Worm (Caenorhabditis elegans) whole organism, L1 larva: Measurements from ENCODE around the gene rom-2.

ENCODE experiments used
- C04F5.9 ChIP-seq: sonication (generic microtip); optimal IDR thresholded peaks from 2 replicates; lab custom pipeline; 2016; ENCODE audit warnings: missing genetic modification characterization, missing compliant biosample characterization
- C16A3.4 ChIP-seq: fragments of 150-350 bp; optimal IDR thresholded peaks from 2 replicates; lab custom pipeline; 2014; ENCODE audit warnings: missing biosample characterization, missing genetic modification characterization
- alr-1 ChIP-seq: fragments of 200-800 bp; sonication (Bioruptor generic); optimal IDR thresholded peaks from 2 replicates; lab custom pipeline; 2018; ENCODE audit warnings: borderline replicate concordance, mild to moderate bottlenecking, missing genetic modification characterization, missing compliant biosample characterization
- ceh-8 ChIP-seq: fragments of 200-800 bp; sonication (Bioruptor generic); optimal IDR thresholded peaks from 2 replicates; lab custom pipeline; 2018; ENCODE audit warnings: mild to moderate bottlenecking, missing genetic modification characterization, moderate library complexity, missing compliant biosample characterization
- ceh-88 ChIP-seq: fragments of 200-800 bp; sonication (Bioruptor generic); IDR thresholded peaks from 2 replicates; pipeline ENCODE4 v1.3.6; 2022; ENCODE audit warnings: missing genetic modification characterization, missing compliant biosample characterization
- dpl-1 ChIP-seq, 3 experiments: fragments of 150-350 bp in 2 of 3; sonication (generic microtip) in 1 of 3; optimal IDR thresholded peaks; 2 replicates each; lab custom pipeline; 2014 to 2017; ENCODE audit warnings: missing biosample characterization in 3 of 3, missing genetic modification characterization in 3 of 3, missing genetic modification reagents in 3 of 3
- efl-1 ChIP-seq, 4 experiments: fragments of 150-350 bp; optimal IDR thresholded peaks in 3 of 4; peaks in 1 of 4; 1 replicate in 1 of 4; 2 replicates in 3 of 4; lab custom pipeline; 2014; ENCODE audit warnings: missing biosample characterization in 2 of 4, missing genetic modification characterization in 2 of 4, missing genetic modification reagents in 2 of 4
- egl-27 ChIP-seq, 2 experiments: fragments of 150-350 bp in 1 of 2; sonication (generic microtip); optimal IDR thresholded peaks; 3 replicates each; lab custom pipeline; 2017 to 2018; ENCODE audit warnings: missing biosample characterization in 2 of 2, missing genetic modification characterization in 2 of 2, missing genetic modification reagents in 2 of 2
- elt-2 ChIP-seq: sonication (generic microtip); optimal IDR thresholded peaks from 2 replicates; lab custom pipeline; 2016; ENCODE audit warnings: missing genetic modification characterization, mild to moderate bottlenecking, inconsistent platforms, missing compliant biosample characterization, missing genetic modification reagents
- ets-5 ChIP-seq: fragments of 200-800 bp; sonication (Bioruptor generic); IDR thresholded peaks from 2 replicates; pipeline ENCODE4 v1.3.6; 2022; ENCODE audit warnings: missing genetic modification characterization, missing compliant biosample characterization
- fkh-10 ChIP-seq: sonication (generic microtip); optimal IDR thresholded peaks from 2 replicates; lab custom pipeline; 2017; ENCODE audit warnings: missing biosample characterization, missing genetic modification reagents, missing genetic modification characterization
- fkh-4 ChIP-seq: sonication (generic microtip); optimal IDR thresholded peaks from 2 replicates; lab custom pipeline; 2016; ENCODE audit warnings: missing compliant biosample characterization, missing genetic modification characterization, borderline replicate concordance
- fos-1 ChIP-seq: fragments of 150-350 bp; optimal IDR thresholded peaks from 2 replicates; lab custom pipeline; 2014; ENCODE audit warnings: missing biosample characterization, missing genetic modification characterization
- hlh-17 ChIP-seq: fragments of 200-800 bp; sonication (Bioruptor generic); optimal IDR thresholded peaks from 2 replicates; lab custom pipeline; 2018; ENCODE audit warnings: missing genetic modification characterization, mild to moderate bottlenecking, missing compliant biosample characterization, moderate library complexity, borderline replicate concordance
- hlh-4 ChIP-seq: sonication (generic microtip); optimal IDR thresholded peaks from 2 replicates; lab custom pipeline; 2016; ENCODE audit warnings: mild to moderate bottlenecking, missing genetic modification characterization, missing compliant biosample characterization
- lin-15B ChIP-seq: fragments of 150-350 bp; sonication (generic microtip); optimal IDR thresholded peaks from 3 replicates; lab custom pipeline; 2014; ENCODE audit warnings: missing biosample characterization, missing genetic modification characterization
- lin-35 ChIP-seq, 2 experiments: fragments of 150-350 bp; optimal IDR thresholded peaks; 2 replicates each; lab custom pipeline; 2014; ENCODE audit warnings: missing biosample characterization in 2 of 2, missing genetic modification characterization in 2 of 2, missing genetic modification reagents in 2 of 2
- lin-39 ChIP-seq: fragments of 150-350 bp; optimal IDR thresholded peaks from 2 replicates; lab custom pipeline; 2014; ENCODE audit warnings: missing biosample characterization, missing genetic modification reagents, missing genetic modification characterization
- lir-3 ChIP-seq: sonication (generic microtip); optimal IDR thresholded peaks from 2 replicates; lab custom pipeline; 2016; ENCODE audit warnings: mild to moderate bottlenecking, missing genetic modification characterization, moderate library complexity, missing compliant biosample characterization; ENCODE audit not compliant: poor library complexity
- lsy-2 ChIP-seq, 2 experiments: fragments of 150-350 bp; optimal IDR thresholded peaks; 2 replicates each; lab custom pipeline; 2014; ENCODE audit warnings: missing biosample characterization in 2 of 2, missing genetic modification characterization in 2 of 2
- mdl-1 ChIP-seq, 2 experiments: fragments of 150-350 bp; optimal IDR thresholded peaks; 2 replicates each; lab custom pipeline; 2014 to 2017; ENCODE audit warnings: missing biosample characterization in 2 of 2, missing genetic modification characterization in 2 of 2, inconsistent platforms in 1 of 2
- nhr-11 ChIP-seq: fragments of 150-350 bp; optimal IDR thresholded peaks from 2 replicates; lab custom pipeline; 2014; ENCODE audit warnings: missing biosample characterization, missing genetic modification characterization
- nhr-84 ChIP-seq: sonication (generic microtip); optimal IDR thresholded peaks from 2 replicates; lab custom pipeline; 2017; ENCODE audit warnings: missing biosample characterization, missing genetic modification characterization
- pax-3 ChIP-seq: fragments of 200-800 bp; sonication (Bioruptor generic); optimal IDR thresholded peaks from 2 replicates; lab custom pipeline; 2018; ENCODE audit warnings: mild to moderate bottlenecking, missing genetic modification characterization, moderate library complexity, missing compliant biosample characterization
- pqm-1 ChIP-seq: sonication (generic microtip); optimal IDR thresholded peaks from 3 replicates; lab custom pipeline; 2017; ENCODE audit warnings: missing biosample characterization, missing genetic modification characterization
- rnt-1 ChIP-seq: sonication (generic microtip); optimal IDR thresholded peaks from 2 replicates; lab custom pipeline; 2016; ENCODE audit warnings: mild to moderate bottlenecking, missing genetic modification characterization, moderate library complexity, missing compliant biosample characterization
- snu-23 ChIP-seq: sonication (generic microtip); optimal IDR thresholded peaks from 2 replicates; lab custom pipeline; 2016; ENCODE audit warnings: missing genetic modification characterization, missing compliant biosample characterization
- sox-4 ChIP-seq: sonication (generic microtip); optimal IDR thresholded peaks from 2 replicates; lab custom pipeline; 2016; ENCODE audit warnings: missing genetic modification characterization, missing compliant biosample characterization
- sup-37 ChIP-seq: fragments of 200-800 bp; sonication (Bioruptor generic); optimal IDR thresholded peaks from 2 replicates; lab custom pipeline; 2018; ENCODE audit warnings: mild to moderate bottlenecking, missing genetic modification characterization, missing compliant biosample characterization
- tbx-2 ChIP-seq: sonication (generic microtip); optimal IDR thresholded peaks from 2 replicates; lab custom pipeline; 2016; ENCODE audit warnings: missing genetic modification characterization, missing compliant biosample characterization
- tlp-1 ChIP-seq: fragments of 150-350 bp; optimal IDR thresholded peaks from 2 replicates; lab custom pipeline; 2014; ENCODE audit warnings: missing biosample characterization, missing genetic modification characterization
- unc-62 ChIP-seq: fragments of 150-350 bp; optimal IDR thresholded peaks from 2 replicates; lab custom pipeline; 2014; ENCODE audit warnings: missing biosample characterization, missing genetic modification reagents, missing genetic modification characterization
- unc-86 ChIP-seq: sonication (generic microtip); optimal IDR thresholded peaks from 2 replicates; lab custom pipeline; 2016; ENCODE audit warnings: missing genetic modification characterization, missing compliant biosample characterization
- xbp-1 ChIP-seq: sonication (generic microtip); optimal IDR thresholded peaks from 2 replicates; lab custom pipeline; 2016; ENCODE audit warnings: missing genetic modification characterization, missing compliant biosample characterization
- zag-1 ChIP-seq: fragments of 150-350 bp; optimal IDR thresholded peaks from 2 replicates; lab custom pipeline; 2014; ENCODE audit warnings: missing biosample characterization, missing genetic modification characterization
- ztf-11 ChIP-seq, 2 experiments: sonication (generic microtip); optimal IDR thresholded peaks; 2 replicates each; lab custom pipeline; 2016 to 2017; ENCODE audit warnings: missing genetic modification characterization in 2 of 2, missing biosample characterization in 1 of 2, missing compliant biosample characterization in 1 of 2

The rom-2 gene

ce11 chrIII:9570869-9571268 lies 24.6 kb downstream of the rom-2 start:
- TF ChIP-seq lin-39 (tag; lab: Kevin White, UChicago), result no peak
- no peak for TF ChIP-seq pqm-1 (tag; lab: Kevin White, UChicago)
- no peak for TF ChIP-seq rnt-1
- peak; percentile 66 to 77 (median 75) for TF ChIP-seq dpl-1 (GFP tag; optimal IDR thresholded peaks at IDR 0.05; lab: Kevin White, UChicago)
- no peak for TF ChIP-seq fkh-10
- TF ChIP-seq xbp-1 (tag; lab: Kevin White, UChicago), result peak; percentile 78
- peak; percentile 59 to 81 for TF ChIP-seq lin-35 (GFP tag; optimal IDR thresholded peaks at IDR 0.05; lab: Kevin White, UChicago)
- peak in 1 of 2 experiments; percentile 59 for TF ChIP-seq lsy-2 (tag; optimal IDR thresholded peaks at IDR 0.05; lab: Kevin White, UChicago)
- TF ChIP-seq sup-37 (GFP tag; lab: Kevin White, UChicago), result no peak
- no peak for TF ChIP-seq lir-3 (tag; lab: Kevin White, UChicago)
- no peak for TF ChIP-seq fos-1 (tag; lab: Kevin White, UChicago)
- TF ChIP-seq lin-15B (tag; lab: Kevin White, UChicago), result peak; percentile 9
- TF ChIP-seq ceh-8 (GFP tag; lab: Kevin White, UChicago), result no peak
- peak in 1 of 2 experiments; percentile 81 for TF ChIP-seq efl-1 (optimal IDR thresholded peaks at IDR 0.05; lab: Kevin White, UChicago)
- TF ChIP-seq efl-1 (GFP tag; optimal IDR thresholded peaks at IDR 0.05 in 1 of 2; lab: Kevin White, UChicago), result peak; percentile 84 to 98
- TF ChIP-seq tbx-2 (tag; lab: Kevin White, UChicago), result peak; percentile 3
- TF ChIP-seq, all 84 proteins: peak for 7

ce11 chrIII:9568451-9568850 lies 27.0 kb downstream of the rom-2 start, which contains the start of gene C48B4.13:
C48B4.13 (plus strand) TSS chrIII:9568751.
- TF ChIP-seq hlh-4 (tag; lab: Kevin White, UChicago), result no peak
- TF ChIP-seq ets-5 (GFP tag; lab: Robert Waterston, UW), result no peak
- no peak for TF ChIP-seq pax-3
- TF ChIP-seq sup-37 (GFP tag; lab: Kevin White, UChicago), result no peak
- no peak for TF ChIP-seq lin-39 (tag; lab: Kevin White, UChicago)
- no peak for TF ChIP-seq hlh-17 (GFP tag; lab: Kevin White, UChicago)
- no peak for TF ChIP-seq ztf-11 (tag; optimal IDR thresholded peaks at IDR 0.05; lab: Kevin White, UChicago)
- no peak for TF ChIP-seq sox-4
- no peak for TF ChIP-seq C04F5.9 (tag; lab: Kevin White, UChicago)
- no peak for TF ChIP-seq tlp-1 (tag; lab: Kevin White, UChicago)
- TF ChIP-seq unc-62 (GFP tag; lab: Kevin White, UChicago), result no peak
- TF ChIP-seq C16A3.4 (tag; lab: Kevin White, UChicago), result no peak
- TF ChIP-seq snu-23 (GFP tag; lab: Kevin White, UChicago), result no peak
- no peak for TF ChIP-seq pqm-1 (tag; lab: Kevin White, UChicago)
- no peak for TF ChIP-seq unc-86 (tag; lab: Kevin White, UChicago)
- no peak for TF ChIP-seq mdl-1 (tag; optimal IDR thresholded peaks at IDR 0.05; lab: Kevin White, UChicago)
- no peak for TF ChIP-seq fkh-4 (tag; lab: Kevin White, UChicago)
- no peak for TF ChIP-seq alr-1 (tag; lab: Kevin White, UChicago)
- TF ChIP-seq fos-1 (tag; lab: Kevin White, UChicago), result no peak
- no peak for TF ChIP-seq lin-35 (GFP tag; optimal IDR thresholded peaks at IDR 0.05; lab: Kevin White, UChicago)

DNA sequence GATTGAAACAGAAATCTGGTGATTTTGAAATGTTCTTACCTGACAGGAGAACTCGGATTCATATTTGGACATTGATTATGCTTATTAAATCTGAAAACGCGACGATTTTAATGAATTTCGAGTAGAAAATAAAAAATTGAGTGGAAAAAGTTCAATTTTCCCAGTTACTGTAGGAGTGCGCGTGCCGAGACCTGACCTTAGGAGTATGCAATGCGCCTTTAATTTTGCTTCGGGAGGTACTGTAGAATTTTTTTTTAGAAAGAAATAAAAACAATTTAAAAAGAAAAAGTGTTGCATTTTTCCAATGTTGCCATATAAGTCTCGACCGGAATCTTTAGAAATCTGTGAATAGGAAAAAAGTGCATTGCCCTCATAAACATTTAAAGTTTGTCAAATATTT lies 29.5 kb downstream of the rom-2 start, which contains the start of gene C48B4.11:
C48B4.11 (minus strand) TSS at position 143 of the 400 bp plus-strand sequence.
- TF ChIP-seq nhr-11 (no peak), ceh-88 (GFP tag; lab: Robert Waterston, UW) (no peak), xbp-1 (tag; lab: Kevin White, UChicago) (no peak), elt-2 (tag; lab: Kevin White, UChicago) (no peak), nhr-84 (tag; lab: Kevin White, UChicago) (no peak), egl-27 (tag; optimal IDR thresholded peaks at IDR 0.05; lab: Kevin White, UChicago) (no peak), zag-1 (tag; lab: Kevin White, UChicago) (no peak)
